Worm (Caenorhabditis elegans) whole organism, young adult: ENCODE results near the gene gyf-1.

Source experiments
- ama-1 ChIP-seq, 3 experiments: fragments of 150-350 bp in 1 of 3; sonication (generic microtip) in 2 of 3; optimal IDR thresholded peaks; 2 replicates each; lab custom pipeline; 2014 to 2018; ENCODE audit warnings: missing biosample characterization in 2 of 3, missing genetic modification characterization in 2 of 3, missing genetic modification reagents in 2 of 3
- aptf-2 ChIP-seq: fragments of 200-800 bp; sonication (Bioruptor generic); conservative IDR thresholded peaks from 2 replicates; pipeline ENCODE4 v1.3.6; 2022; ENCODE audit warnings: missing genetic modification reagents, missing genetic modification characterization, missing compliant biosample characterization
- nhr-120 ChIP-seq: fragments of 200-800 bp; sonication (Bioruptor generic); IDR thresholded peaks from 2 replicates; pipeline ENCODE4 v1.3.6; 2022; ENCODE audit warnings: missing genetic modification characterization, missing compliant biosample characterization
- ztf-26 ChIP-seq: sonication (generic microtip); optimal IDR thresholded peaks from 2 replicates; lab custom pipeline; 2017; ENCODE audit warnings: missing genetic modification characterization, missing compliant biosample characterization

DNA sequence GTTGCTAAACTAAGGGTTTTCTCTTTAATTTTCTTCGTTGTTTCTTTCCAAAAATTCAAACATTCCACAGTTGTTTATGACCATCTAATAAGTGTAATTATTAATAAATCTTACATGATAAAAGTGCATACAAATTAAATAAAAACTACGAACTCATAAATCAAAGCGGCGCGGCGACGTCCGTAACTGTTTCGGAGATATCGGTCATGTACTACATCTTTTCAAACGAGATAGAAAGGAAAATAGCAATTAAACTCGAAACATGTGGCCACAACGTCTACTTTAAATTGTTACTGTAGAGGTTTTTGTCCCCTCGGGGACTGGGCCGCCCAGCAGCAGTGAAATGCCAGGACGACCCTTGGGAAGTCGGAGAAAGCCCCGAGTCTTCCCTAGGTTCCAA, 31.8 kb downstream of the gyf-1 start:
- TF ChIP-seq ztf-26 (tag; lab: Kevin White, UChicago), result no peak
- no peak for TF ChIP-seq ama-1 (optimal IDR thresholded peaks at IDR 0.05; lab: Kevin White, UChicago)
- no peak for TF ChIP-seq ama-1 (GFP tag; optimal IDR thresholded peaks at IDR 0.05; lab: Kevin White, UChicago)
- no peak for TF ChIP-seq aptf-2 (GFP tag; lab: Robert Waterston, UW)
- TF ChIP-seq nhr-120 (GFP tag; lab: Robert Waterston, UW), result no peak
